Worm (Caenorhabditis elegans) whole organism, L3 larva: ENCODE results near the gene T28F3.11.

ENCODE experiments used
- ZK546.5 ChIP-seq: sonication (generic microtip); optimal IDR thresholded peaks from 2 replicates; lab custom pipeline; 2017; ENCODE audit warnings: missing biosample characterization, missing genetic modification characterization
- aly-2 ChIP-seq: fragments of 150-350 bp; optimal IDR thresholded peaks from 2 replicates; lab custom pipeline; 2014; ENCODE audit warnings: missing biosample characterization, missing genetic modification characterization
- ceh-16 ChIP-seq: sonication (generic microtip); optimal IDR thresholded peaks from 2 replicates; lab custom pipeline; 2017; ENCODE audit warnings: missing biosample characterization, missing genetic modification characterization
- ceh-82 ChIP-seq: fragments of 150-350 bp; optimal IDR thresholded peaks from 2 replicates; lab custom pipeline; 2014; ENCODE audit warnings: missing biosample characterization, missing genetic modification characterization
- ceh-9 ChIP-seq: sonication (generic microtip); optimal IDR thresholded peaks from 2 replicates; lab custom pipeline; 2018; ENCODE audit warnings: missing biosample characterization, missing genetic modification characterization
- daf-12 ChIP-seq: fragments of 150-350 bp; optimal IDR thresholded peaks from 2 replicates; lab custom pipeline; 2014; ENCODE audit warnings: missing biosample characterization, missing genetic modification reagents, missing genetic modification characterization
- egl-27 ChIP-seq: sonication (generic microtip); optimal IDR thresholded peaks from 4 replicates; lab custom pipeline; 2017; ENCODE audit warnings: missing biosample characterization, missing genetic modification reagents, missing genetic modification characterization
- egl-5 ChIP-seq: fragments of 150-350 bp; optimal IDR thresholded peaks from 2 replicates; lab custom pipeline; 2017; ENCODE audit warnings: missing biosample characterization, missing genetic modification reagents, missing genetic modification characterization, inconsistent platforms
- elt-2 ChIP-seq: sonication (generic microtip); optimal IDR thresholded peaks from 2 replicates; lab custom pipeline; 2016; ENCODE audit warnings: missing genetic modification reagents, mild to moderate bottlenecking, missing genetic modification characterization, missing compliant biosample characterization
- elt-3 ChIP-seq, 3 experiments: fragments of 150-350 bp in 1 of 3; sonication (generic microtip) in 2 of 3; optimal IDR thresholded peaks; 2 replicates in 2 of 3; 4 replicates in 1 of 3; lab custom pipeline; 2014 to 2017; ENCODE audit warnings: missing biosample characterization in 3 of 3, missing genetic modification characterization in 3 of 3
- fkh-2 ChIP-seq: fragments of 150-350 bp; optimal IDR thresholded peaks from 2 replicates; lab custom pipeline; 2014; ENCODE audit warnings: missing biosample characterization, missing genetic modification reagents, missing genetic modification characterization
- fos-1 ChIP-seq: fragments of 150-350 bp; optimal IDR thresholded peaks from 2 replicates; lab custom pipeline; 2014; ENCODE audit warnings: missing biosample characterization, missing genetic modification characterization
- hmg-11 ChIP-seq: sonication (generic microtip); optimal IDR thresholded peaks from 2 replicates; lab custom pipeline; 2016; ENCODE audit warnings: missing genetic modification characterization, missing compliant biosample characterization
- jun-1 ChIP-seq: fragments of 150-350 bp; optimal IDR thresholded peaks from 2 replicates; lab custom pipeline; 2014; ENCODE audit warnings: missing biosample characterization, missing genetic modification reagents, missing genetic modification characterization
- lin-15B ChIP-seq: fragments of 150-350 bp; optimal IDR thresholded peaks from 2 replicates; lab custom pipeline; 2014; ENCODE audit warnings: missing biosample characterization, missing genetic modification characterization
- lin-39 ChIP-seq: fragments of 150-350 bp; optimal IDR thresholded peaks from 2 replicates; lab custom pipeline; 2018; ENCODE audit warnings: missing biosample characterization, missing genetic modification reagents, missing genetic modification characterization
- lsy-12 ChIP-seq: sonication (generic microtip); optimal IDR thresholded peaks from 2 replicates; lab custom pipeline; 2016; ENCODE audit warnings: mild to moderate bottlenecking, missing genetic modification characterization, missing compliant biosample characterization
- mdl-1 ChIP-seq: fragments of 150-350 bp; optimal IDR thresholded peaks from 2 replicates; lab custom pipeline; 2014; ENCODE audit warnings: missing biosample characterization, missing genetic modification characterization
- nfya-1 ChIP-seq: sonication (generic microtip); optimal IDR thresholded peaks from 2 replicates; lab custom pipeline; 2017; ENCODE audit warnings: missing genetic modification characterization, mild to moderate bottlenecking, missing compliant biosample characterization, antibody characterized with exemption, moderate library complexity; ENCODE audit not compliant: insufficient read depth
- nhr-11 ChIP-seq: fragments of 150-350 bp; optimal IDR thresholded peaks from 2 replicates; lab custom pipeline; 2014; ENCODE audit warnings: missing biosample characterization, missing genetic modification characterization
- nhr-23 ChIP-seq: fragments of 150-350 bp; optimal IDR thresholded peaks from 2 replicates; lab custom pipeline; 2014; ENCODE audit warnings: missing biosample characterization, missing genetic modification reagents, missing genetic modification characterization
- nhr-237 ChIP-seq: fragments of 150-350 bp; optimal IDR thresholded peaks from 2 replicates; lab custom pipeline; 2014; ENCODE audit warnings: missing biosample characterization, missing genetic modification characterization
- nhr-28 ChIP-seq: fragments of 150-350 bp; optimal IDR thresholded peaks from 2 replicates; lab custom pipeline; 2014; ENCODE audit warnings: missing biosample characterization, missing genetic modification characterization
- nhr-67 ChIP-seq: fragments of 150-350 bp; optimal IDR thresholded peaks from 2 replicates; lab custom pipeline; 2014; ENCODE audit warnings: missing biosample characterization, missing genetic modification characterization
- pha-4 ChIP-seq: fragments of 150-350 bp; optimal IDR thresholded peaks from 2 replicates; lab custom pipeline; 2014; ENCODE audit warnings: missing biosample characterization, missing genetic modification reagents, missing genetic modification characterization
- pqm-1 ChIP-seq: fragments of 150-350 bp; optimal IDR thresholded peaks from 2 replicates; lab custom pipeline; 2017; ENCODE audit warnings: missing biosample characterization, missing genetic modification characterization, inconsistent platforms
- sea-2 ChIP-seq: fragments of 150-350 bp; sonication (generic microtip); optimal IDR thresholded peaks from 4 replicates; lab custom pipeline; 2014; ENCODE audit warnings: missing biosample characterization, missing genetic modification reagents, missing genetic modification characterization
- skn-1 ChIP-seq: fragments of 150-350 bp; optimal IDR thresholded peaks from 2 replicates; lab custom pipeline; 2014; ENCODE audit warnings: missing biosample characterization, missing genetic modification characterization
- snpc-4 ChIP-seq: fragments of 150-350 bp; optimal IDR thresholded peaks from 2 replicates; lab custom pipeline; 2014; ENCODE audit warnings: missing biosample characterization, missing genetic modification characterization
- zag-1 ChIP-seq: fragments of 150-350 bp; optimal IDR thresholded peaks from 2 replicates; lab custom pipeline; 2014; ENCODE audit warnings: missing biosample characterization, missing genetic modification characterization
- ztf-11 ChIP-seq: fragments of 150-350 bp; optimal IDR thresholded peaks from 2 replicates; lab custom pipeline; 2014; ENCODE audit warnings: missing biosample characterization, missing genetic modification characterization
- ztf-4 ChIP-seq: fragments of 150-350 bp; optimal IDR thresholded peaks from 2 replicates; lab custom pipeline; 2014; ENCODE audit warnings: missing biosample characterization, missing genetic modification characterization

The T28F3.11 gene

ce11 chrIV:17248538-17248937, 42.9 kb downstream of the T28F3.11 start:
- TF ChIP-seq mdl-1 (tag; lab: Kevin White, UChicago): no peak
- no peak for TF ChIP-seq zag-1 (tag; lab: Kevin White, UChicago)
- no peak for TF ChIP-seq lsy-12 (tag; lab: Kevin White, UChicago)
- no peak for TF ChIP-seq ceh-9
- no peak for TF ChIP-seq pha-4 (tag; lab: Kevin White, UChicago)
- no peak for TF ChIP-seq ceh-16 (tag; lab: Kevin White, UChicago)
- TF ChIP-seq elt-3 (tag; optimal IDR thresholded peaks at IDR 0.05; lab: Kevin White, UChicago): no peak
- no peak for TF ChIP-seq ztf-4 (tag; lab: Kevin White, UChicago)
- no peak for TF ChIP-seq lin-39
- no peak for TF ChIP-seq aly-2 (tag; lab: Kevin White, UChicago)
- no peak for TF ChIP-seq egl-27
- no peak for TF ChIP-seq nfya-1
- no peak for TF ChIP-seq ZK546.5 (tag; lab: Kevin White, UChicago)

DNA sequence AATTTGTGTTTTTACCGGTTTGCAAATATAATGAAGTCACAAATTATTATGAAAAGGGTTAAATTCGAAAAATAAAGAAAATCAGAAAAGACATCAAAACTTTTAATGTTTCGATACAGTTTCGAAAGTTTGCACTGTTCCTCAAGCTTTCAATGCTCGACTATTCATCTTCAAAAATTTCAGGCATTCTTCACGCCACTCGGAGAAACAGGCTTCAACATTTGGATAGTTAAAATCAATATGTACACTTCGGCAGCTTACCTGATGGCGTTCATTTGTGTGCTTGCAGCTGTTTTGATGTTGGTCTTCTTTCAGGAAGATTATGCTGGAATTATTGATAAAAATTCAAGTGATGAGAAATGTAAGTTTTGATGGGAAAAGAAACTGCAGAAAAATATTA, 44.3 kb downstream of the T28F3.11 start:
- TF ChIP-seq nhr-28 (tag; lab: Kevin White, UChicago): no peak
- no peak for TF ChIP-seq ceh-82 (tag; lab: Kevin White, UChicago)
- TF ChIP-seq egl-27: no peak
- no peak for TF ChIP-seq ceh-9
- no peak for TF ChIP-seq aly-2 (tag; lab: Kevin White, UChicago)
- TF ChIP-seq zag-1 (tag; lab: Kevin White, UChicago): no peak
- TF ChIP-seq egl-5 (tag; lab: Kevin White, UChicago): no peak
- TF ChIP-seq nhr-237 (tag; lab: Kevin White, UChicago): no peak
- no peak for TF ChIP-seq lin-15B (tag; lab: Kevin White, UChicago)
- no peak for TF ChIP-seq pqm-1 (tag; lab: Kevin White, UChicago)
- no peak for TF ChIP-seq elt-3 (tag; optimal IDR thresholded peaks at IDR 0.05; lab: Kevin White, UChicago)

DNA sequence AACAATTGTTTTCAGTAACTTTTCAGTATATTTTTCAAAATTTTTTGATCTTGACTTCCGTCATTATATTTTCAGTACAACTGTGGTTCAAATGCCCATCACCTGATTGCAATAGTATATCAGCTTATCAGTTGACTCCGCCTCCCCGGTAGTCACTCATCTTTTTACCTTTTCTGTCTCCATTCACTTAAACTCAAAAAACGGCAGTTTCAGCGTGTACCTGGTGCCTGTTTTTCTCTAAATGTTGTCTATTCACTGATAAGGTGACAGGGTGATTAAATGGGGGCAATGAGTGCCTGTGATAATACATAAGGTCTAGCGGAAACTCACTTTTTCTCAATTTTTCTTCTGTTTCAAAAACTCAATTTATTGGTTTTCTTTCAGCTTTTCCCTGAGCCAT, 46.3 kb downstream of the T28F3.11 start, which contains the start of gene ZK550.2:
ZK550.2 (plus strand) TSS at position 385 of the 400 bp plus-strand sequence.
- TF ChIP-seq hmg-11 (tag; lab: Kevin White, UChicago) (no peak), fkh-2 (no peak), nhr-28 (tag; lab: Kevin White, UChicago) (no peak), pqm-1 (tag; lab: Kevin White, UChicago) (peak; percentile 99), jun-1 (peak; percentile 94), lin-39 (no peak), nhr-11 (no peak), nhr-23 (tag; lab: Kevin White, UChicago) (no peak), skn-1 (tag; lab: Kevin White, UChicago) (peak; percentile 22), nfya-1 (no peak), nhr-237 (tag; lab: Kevin White, UChicago) (no peak), ceh-16 (tag; lab: Kevin White, UChicago) (no peak), nhr-67 (no peak), sea-2 (GFP tag; lab: Kevin White, UChicago) (no peak), ztf-11 (tag; lab: Kevin White, UChicago) (no peak), ZK546.5 (tag; lab: Kevin White, UChicago) (no peak), zag-1 (tag; lab: Kevin White, UChicago) (no peak), fos-1 (tag; lab: Kevin White, UChicago) (no peak), ceh-82 (tag; lab: Kevin White, UChicago) (no peak), elt-3 (tag; optimal IDR thresholded peaks at IDR 0.05; lab: Kevin White, UChicago) (no peak), pha-4 (tag; lab: Kevin White, UChicago) (peak; percentile 36), daf-12 (tag; lab: Kevin White, UChicago) (no peak), elt-2 (peak; percentile 99), snpc-4 (no peak)
